Fruit fly (Drosophila melanogaster) whole organism, embryonic: ENCODE measurements around the gene drm.
A peak's percentile ranks its signal among the peaks of the same experiment; 100 is the strongest.

Experiments used
- Atf-2 ChIP-seq: fragments of 200-800 bp; sonication (Bioruptor generic); optimal IDR thresholded peaks from 2 replicates; lab custom pipeline; 2016; ENCODE audit warnings: missing biosample characterization, missing genetic modification characterization
- CG11093 ChIP-seq: fragments of 200-800 bp; sonication (Bioruptor generic); IDR thresholded peaks from 3 replicates; pipeline ENCODE4 v1.3.6; 2022; ENCODE audit warnings: missing biosample characterization, missing genetic modification characterization
- CG11398 ChIP-seq: fragments of 200-800 bp; sonication (Bioruptor generic); optimal IDR thresholded peaks from 2 replicates; lab custom pipeline; 2016; ENCODE audit warnings: missing biosample characterization, missing genetic modification characterization
- CG11456 ChIP-seq: fragments of 200-800 bp; sonication (Bioruptor generic); IDR thresholded peaks from 3 replicates; pipeline ENCODE4 v1.3.6; 2022; ENCODE audit warnings: missing biosample characterization, missing genetic modification characterization
- CG12071 ChIP-seq: fragments of 200-800 bp; sonication (Bioruptor generic); optimal IDR thresholded peaks from 3 replicates; lab custom pipeline; 2018; ENCODE audit warnings: missing biosample characterization, mild to moderate bottlenecking, missing genetic modification characterization
- CG12391 ChIP-seq: fragments of 200-800 bp; sonication (Bioruptor generic); optimal IDR thresholded peaks from 3 replicates; lab custom pipeline; 2018; ENCODE audit warnings: missing biosample characterization, mild to moderate bottlenecking, missing genetic modification characterization, moderate library complexity
- CG12769 ChIP-seq: fragments of 200-800 bp; sonication (Bioruptor generic); optimal IDR thresholded peaks from 2 replicates; lab custom pipeline; 2019; ENCODE audit warnings: missing biosample characterization, mild to moderate bottlenecking, missing genetic modification characterization, moderate library complexity
- CG14050 ChIP-seq: fragments of 200-800 bp; sonication (Bioruptor generic); IDR thresholded peaks from 3 replicates; pipeline ENCODE4 v1.3.6; 2022; ENCODE audit warnings: missing biosample characterization, missing genetic modification characterization
- CG14965 ChIP-seq: fragments of 200-800 bp; sonication (Bioruptor generic); optimal IDR thresholded peaks from 2 replicates; lab custom pipeline; 2016; ENCODE audit warnings: missing biosample characterization, missing genetic modification characterization, borderline replicate concordance
- CG1529 ChIP-seq: fragments of 200-800 bp; sonication (Bioruptor generic); optimal IDR thresholded peaks from 3 replicates; lab custom pipeline; 2018; ENCODE audit warnings: missing biosample characterization, missing genetic modification characterization
- CG1647 ChIP-seq: fragments of 200-800 bp; sonication (Bioruptor generic); optimal IDR thresholded peaks from 3 replicates; lab custom pipeline; 2016; ENCODE audit warnings: missing biosample characterization, missing genetic modification characterization
- CG16815 ChIP-seq: fragments of 200-800 bp; sonication (Bioruptor generic); optimal IDR thresholded peaks from 3 replicates; lab custom pipeline; 2017; ENCODE audit warnings: missing biosample characterization, mild to moderate bottlenecking, missing genetic modification characterization
- CG17802 ChIP-seq: fragments of 200-800 bp; sonication (Bioruptor generic); optimal IDR thresholded peaks from 2 replicates; lab custom pipeline; 2018; ENCODE audit warnings: missing biosample characterization, mild to moderate bottlenecking, missing genetic modification characterization, moderate library complexity
- CG2678 ChIP-seq: fragments of 200-800 bp; sonication (Bioruptor generic); optimal IDR thresholded peaks from 3 replicates; lab custom pipeline; 2019; ENCODE audit warnings: missing biosample characterization, mild to moderate bottlenecking, missing genetic modification characterization, moderate library complexity
- CG2889 ChIP-seq: fragments of 200-800 bp; sonication (Bioruptor generic); IDR thresholded peaks from 3 replicates; pipeline ENCODE4 v1.3.6; 2022; ENCODE audit warnings: missing biosample characterization, missing genetic modification characterization
- CG31388 ChIP-seq: fragments of 200-800 bp; sonication (Bioruptor generic); optimal IDR thresholded peaks from 2 replicates; lab custom pipeline; 2016; ENCODE audit warnings: missing biosample characterization, missing genetic modification characterization
- CG5180 ChIP-seq: fragments of 200-800 bp; sonication (Bioruptor generic); optimal IDR thresholded peaks from 3 replicates; lab custom pipeline; 2017; ENCODE audit warnings: missing biosample characterization, missing genetic modification characterization, mild to moderate bottlenecking, moderate library complexity, missing genetic modification reagents
- CG7271 ChIP-seq: fragments of 200-800 bp; sonication (Bioruptor generic); optimal IDR thresholded peaks from 2 replicates; lab custom pipeline; 2018; ENCODE audit warnings: missing biosample characterization, mild to moderate bottlenecking, missing genetic modification characterization, moderate library complexity
- CG8359 ChIP-seq: fragments of 200-800 bp; sonication (Bioruptor generic); optimal IDR thresholded peaks from 2 replicates; lab custom pipeline; 2017; ENCODE audit warnings: missing biosample characterization, mild to moderate bottlenecking, missing genetic modification characterization, borderline replicate concordance
- CG8924 ChIP-seq: fragments of 200-800 bp; optimal IDR thresholded peaks from 3 replicates; lab custom pipeline; 2019; ENCODE audit warnings: missing biosample characterization, mild to moderate bottlenecking, missing genetic modification characterization, moderate library complexity
- CG8944 ChIP-seq: fragments of 200-800 bp; sonication (Bioruptor generic); optimal IDR thresholded peaks from 3 replicates; lab custom pipeline; 2016; ENCODE audit warnings: missing biosample characterization, missing genetic modification characterization
- D19A ChIP-seq: fragments of 200-800 bp; optimal IDR thresholded peaks from 3 replicates; lab custom pipeline; 2019; ENCODE audit warnings: missing biosample characterization, mild to moderate bottlenecking, missing genetic modification characterization, moderate library complexity
- D19B ChIP-seq: fragments of 200-800 bp; sonication (Bioruptor generic); optimal IDR thresholded peaks from 2 replicates; lab custom pipeline; 2017; ENCODE audit warnings: missing biosample characterization, mild to moderate bottlenecking, missing genetic modification characterization
- E2f1 ChIP-seq: fragments of 200-800 bp; sonication (Bioruptor generic); IDR thresholded peaks from 2 replicates; pipeline ENCODE4 v1.3.6; 2022; ENCODE audit warnings: missing biosample characterization, missing genetic modification characterization
- Ets65A ChIP-seq: fragments of 200-800 bp; sonication (Bioruptor generic); peaks from one replicate; lab custom pipeline; 2016; ENCODE audit warnings: missing biosample characterization, missing genetic modification characterization
- Gsc ChIP-seq: fragments of 200-800 bp; sonication (Bioruptor generic); IDR thresholded peaks from 2 replicates; pipeline ENCODE4 v1.3.6; 2022; ENCODE audit warnings: missing biosample characterization, missing genetic modification characterization
- Hand ChIP-seq: fragments of 200-800 bp; sonication (Bioruptor generic); optimal IDR thresholded peaks from 2 replicates; lab custom pipeline; 2017; ENCODE audit warnings: mild to moderate bottlenecking, missing biosample characterization, missing genetic modification reagents, missing genetic modification characterization
- Hmx ChIP-seq: fragments of 200-800 bp; sonication (Bioruptor generic); optimal IDR thresholded peaks from 2 replicates; lab custom pipeline; 2016; ENCODE audit warnings: missing biosample characterization, missing genetic modification characterization
- Oli ChIP-seq: fragments of 200-800 bp; sonication (Bioruptor generic); optimal IDR thresholded peaks from 2 replicates; lab custom pipeline; 2018; ENCODE audit warnings: missing biosample characterization, mild to moderate bottlenecking, missing genetic modification characterization, moderate library complexity
- Ravus ChIP-seq: fragments of 200-800 bp; sonication (Bioruptor generic); IDR thresholded peaks from 2 replicates; pipeline ENCODE4 v1.3.6; 2022; ENCODE audit warnings: missing biosample characterization, missing genetic modification characterization
- Sin3A ChIP-seq: fragments of >200 bp; optimal IDR thresholded peaks from 2 replicates; lab custom pipeline; 2018
- Spps ChIP-seq: fragments of 200-800 bp; sonication (Bioruptor generic); optimal IDR thresholded peaks from 2 replicates; lab custom pipeline; 2018; ENCODE audit warnings: missing biosample characterization, mild to moderate bottlenecking, missing genetic modification characterization
- Taf1 ChIP-seq: fragments of 200-800 bp; sonication (Bioruptor generic); IDR thresholded peaks from 2 replicates; pipeline ENCODE4 v1.3.6; 2022; ENCODE audit warnings: missing biosample characterization, missing genetic modification characterization
- Xrp1 ChIP-seq: fragments of 200-800 bp; sonication (Bioruptor generic); IDR thresholded peaks from 2 replicates; pipeline ENCODE4 v1.3.6; 2022; ENCODE audit warnings: missing biosample characterization, missing genetic modification characterization
- ab ChIP-seq: fragments of 200-800 bp; sonication (Bioruptor generic); optimal IDR thresholded peaks from 2 replicates; lab custom pipeline; 2016; ENCODE audit warnings: missing biosample characterization, missing genetic modification characterization
- abd-A ChIP-seq: fragments of 200-800 bp; sonication (Bioruptor generic); optimal IDR thresholded peaks from 3 replicates; lab custom pipeline; 2019; ENCODE audit warnings: missing biosample characterization, mild to moderate bottlenecking, missing genetic modification characterization, moderate library complexity
- bab2 ChIP-seq: fragments of 200-800 bp; sonication (Bioruptor generic); optimal IDR thresholded peaks from 2 replicates; lab custom pipeline; 2016; ENCODE audit warnings: missing biosample characterization, missing genetic modification characterization
- chif ChIP-seq, 2 experiments: fragments of 200-800 bp; sonication (Bioruptor generic); optimal IDR thresholded peaks; 3 replicates each; lab custom pipeline; 2016; ENCODE audit warnings: missing biosample characterization in 2 of 2, missing genetic modification characterization in 2 of 2
- ci ChIP-seq: fragments of 200-800 bp; sonication (Bioruptor generic); IDR thresholded peaks from 3 replicates; pipeline ENCODE4 v1.3.6; 2022; ENCODE audit warnings: missing biosample characterization, missing genetic modification characterization
- dimm ChIP-seq: fragments of 200-800 bp; sonication (Bioruptor generic); IDR thresholded peaks from 2 replicates; pipeline ENCODE4 v1.3.6; 2022; ENCODE audit warnings: missing biosample characterization, missing genetic modification characterization
- dpn ChIP-seq, 2 experiments: fragments of 200-800 bp; sonication (Bioruptor generic); optimal IDR thresholded peaks; 3 replicates each; lab custom pipeline; 2016; ENCODE audit warnings: missing biosample characterization in 2 of 2, missing genetic modification characterization in 2 of 2
- en ChIP-seq: fragments of 200-800 bp; sonication (Bioruptor generic); optimal IDR thresholded peaks from 2 replicates; lab custom pipeline; 2016; ENCODE audit warnings: missing biosample characterization, missing genetic modification characterization
- ken ChIP-seq: fragments of 200-800 bp; sonication (Bioruptor generic); IDR thresholded peaks from 3 replicates; pipeline ENCODE4 v1.3.6; 2022; ENCODE audit warnings: missing biosample characterization, missing genetic modification characterization
- nerfin-1 ChIP-seq: fragments of 200-800 bp; sonication (Bioruptor generic); optimal IDR thresholded peaks from 3 replicates; lab custom pipeline; 2019; ENCODE audit warnings: missing biosample characterization, mild to moderate bottlenecking, missing genetic modification characterization, moderate library complexity
- phol ChIP-seq: fragments of 200-800 bp; sonication (Bioruptor generic); optimal IDR thresholded peaks from 3 replicates; lab custom pipeline; 2018; ENCODE audit warnings: missing biosample characterization, mild to moderate bottlenecking, missing genetic modification characterization, moderate library complexity
- prd ChIP-seq, 3 experiments: fragments of >200 bp in 2 of 3; fragments of 200-800 bp in 1 of 3; sonication (Bioruptor generic) in 1 of 3; optimal IDR thresholded peaks in 2 of 3; IDR thresholded peaks in 1 of 3; 2 replicates in 2 of 3; 3 replicates in 1 of 3; pipeline versions ENCODE4 v1.3.6 to Lab custom; 2017 to 2022; ENCODE audit warnings: missing biosample characterization in 1 of 3, missing genetic modification characterization in 1 of 3
- salm ChIP-seq: fragments of 200-800 bp; sonication (Bioruptor generic); optimal IDR thresholded peaks from 2 replicates; lab custom pipeline; 2018; ENCODE audit warnings: missing biosample characterization, mild to moderate bottlenecking, missing genetic modification characterization
- sisA ChIP-seq: fragments of 200-800 bp; sonication (Bioruptor generic); IDR thresholded peaks from 2 replicates; pipeline ENCODE4 v1.3.6; 2022; ENCODE audit warnings: missing biosample characterization, missing genetic modification characterization
- tgo ChIP-seq: fragments of 200-800 bp; sonication (Bioruptor generic); IDR thresholded peaks from 3 replicates; pipeline ENCODE4 v1.3.6; 2022; ENCODE audit warnings: missing biosample characterization, missing genetic modification characterization
- usp ChIP-seq: fragments of >200 bp; optimal IDR thresholded peaks from 2 replicates; lab custom pipeline; 2017; ENCODE audit warnings: missing biosample characterization, missing genetic modification characterization
- zf30C ChIP-seq: fragments of 200-800 bp; sonication (Bioruptor generic); optimal IDR thresholded peaks from 3 replicates; lab custom pipeline; 2018; ENCODE audit warnings: missing biosample characterization, mild to moderate bottlenecking, missing genetic modification characterization

drm gene

DNA sequence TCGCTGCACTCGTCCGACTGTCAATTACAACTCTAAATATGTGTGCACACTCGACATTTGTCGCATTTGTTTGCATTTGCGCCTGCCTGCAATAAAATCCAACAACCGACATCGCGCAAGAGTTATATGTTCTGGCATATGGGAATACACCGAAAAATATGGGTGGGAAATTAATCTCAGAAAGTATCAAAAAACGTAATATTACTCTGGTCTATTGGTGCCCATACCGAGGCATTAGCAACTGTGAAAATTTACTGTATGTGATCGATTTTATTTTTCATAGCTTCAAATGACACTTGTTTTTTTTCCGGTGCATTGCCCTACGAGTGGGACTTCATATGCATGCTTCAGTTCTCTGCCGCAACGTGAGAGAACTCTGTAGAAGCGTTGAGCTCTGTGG lies 34.9 kb downstream of the drm start (continued):
- peak; percentile 81 to 90 for TF ChIP-seq chif (GFP tag; optimal IDR thresholded peaks at IDR 0.05; lab: Kevin White, UChicago)
- peak; percentile 60 for TF ChIP-seq Spps (tag; lab: Kevin White, UChicago)
- TF ChIP-seq Gsc: peak; percentile 76
- TF ChIP-seq D19A (tag; lab: Kevin White, UChicago): peak; percentile 79
- peak; percentile 50 for TF ChIP-seq CG12071 (GFP tag; lab: Kevin White, UChicago)
- TF ChIP-seq prd (optimal IDR thresholded peaks at IDR 0.05; lab: Kevin White, UChicago): no peak
- peak; percentile 93 for TF ChIP-seq prd (GFP tag; IDR thresholded peaks at IDR 0.05; lab: Robert Waterston, UW)
- peak; percentile 63; the same call in 1 of the 2 replicates for TF ChIP-seq E2f1 (GFP tag; lab: Robert Waterston, UW)
- peak; percentile 70 for TF ChIP-seq CG1529 (GFP tag; lab: Kevin White, UChicago)
- no peak for TF ChIP-seq usp (GFP tag; lab: Kevin White, UChicago)
- TF ChIP-seq bab2 (GFP tag; lab: Kevin White, UChicago): peak; percentile 73
- TF ChIP-seq CG11398 (GFP tag; lab: Kevin White, UChicago): peak; percentile 47
- peak; percentile 93 for TF ChIP-seq Xrp1 (GFP tag; lab: Robert Waterston, UW)
- TF ChIP-seq CG14050: peak; percentile 66
- TF ChIP-seq CG8359 (GFP tag; lab: Kevin White, UChicago): peak; percentile 56
- peak; percentile 80 for TF ChIP-seq CG12769
- peak; percentile 77 to 79 for TF ChIP-seq dpn (GFP tag; optimal IDR thresholded peaks at IDR 0.05; lab: Kevin White, UChicago)
- TF ChIP-seq abd-A (tag; lab: Kevin White, UChicago): no peak
- peak; percentile 84 for TF ChIP-seq ken
- TF ChIP-seq D19B: no peak
- peak; percentile 51 for TF ChIP-seq Atf-2 (GFP tag; lab: Kevin White, UChicago)
- peak; percentile 83 for TF ChIP-seq phol (tag; lab: Kevin White, UChicago)
- TF ChIP-seq CG7271: peak; percentile 20
- peak; percentile 53 for TF ChIP-seq CG31388
- TF ChIP-seq CG2678 (tag; lab: Kevin White, UChicago): peak; percentile 71
- TF ChIP-seq Ravus (GFP tag; lab: Robert Waterston, UW): peak; percentile 48
- TF ChIP-seq salm (tag; lab: Kevin White, UChicago): peak; percentile 76
- TF ChIP-seq zf30C (GFP tag; lab: Kevin White, UChicago): peak; percentile 52
- peak; percentile 66 for TF ChIP-seq CG16815 (GFP tag; lab: Kevin White, UChicago)
- TF ChIP-seq Sin3A (lab: Kevin White, UChicago): no peak
- peak; percentile 69 for TF ChIP-seq CG8924
- no peak for TF ChIP-seq Hmx (GFP tag; lab: Kevin White, UChicago)
- peak; percentile 75 for TF ChIP-seq CG1647
- TF ChIP-seq Oli (tag; lab: Kevin White, UChicago): peak; percentile 84
- TF ChIP-seq ci (GFP tag; lab: Robert Waterston, UW): peak; percentile 93
- TF ChIP-seq CG2889: no peak
- TF ChIP-seq CG12391 (tag; lab: Kevin White, UChicago): peak; percentile 77
- peak; percentile 71 for TF ChIP-seq tgo
- TF ChIP-seq en (GFP tag; lab: Kevin White, UChicago): peak; percentile 39
- peak; percentile 32 for TF ChIP-seq ab (GFP tag; lab: Kevin White, UChicago)
- TF ChIP-seq sisA (GFP tag; lab: Robert Waterston, UW): peak; percentile 90
- TF ChIP-seq CG8944 (GFP tag; lab: Kevin White, UChicago): peak; percentile 82
- TF ChIP-seq Ets65A (GFP tag; lab: Kevin White, UChicago): peak; percentile 97
- peak; percentile 68; the same call in 1 of the 3 replicates for TF ChIP-seq CG11093 (GFP tag; lab: Robert Waterston, UW)
- TF ChIP-seq CG11456 (GFP tag; lab: Robert Waterston, UW): peak; percentile 65; the same call in 1 of the 3 replicates
- peak; percentile 69 for TF ChIP-seq nerfin-1 (tag; lab: Kevin White, UChicago)
- peak; percentile 6 for TF ChIP-seq CG5180 (GFP tag; lab: Kevin White, UChicago)
- TF ChIP-seq Taf1: peak; percentile 37; the same call in 1 of the 2 replicates
- no peak for TF ChIP-seq CG14965 (GFP tag; lab: Kevin White, UChicago)
- TF ChIP-seq CG17802: peak; percentile 54
- TF ChIP-seq Hand (GFP tag; lab: Kevin White, UChicago): no peak
- TF ChIP-seq dimm (GFP tag; lab: Robert Waterston, UW): peak; percentile 61
